Worm (Caenorhabditis elegans): ENCODE measurements around the gene sft-1.

sft-1 gene

DNA sequence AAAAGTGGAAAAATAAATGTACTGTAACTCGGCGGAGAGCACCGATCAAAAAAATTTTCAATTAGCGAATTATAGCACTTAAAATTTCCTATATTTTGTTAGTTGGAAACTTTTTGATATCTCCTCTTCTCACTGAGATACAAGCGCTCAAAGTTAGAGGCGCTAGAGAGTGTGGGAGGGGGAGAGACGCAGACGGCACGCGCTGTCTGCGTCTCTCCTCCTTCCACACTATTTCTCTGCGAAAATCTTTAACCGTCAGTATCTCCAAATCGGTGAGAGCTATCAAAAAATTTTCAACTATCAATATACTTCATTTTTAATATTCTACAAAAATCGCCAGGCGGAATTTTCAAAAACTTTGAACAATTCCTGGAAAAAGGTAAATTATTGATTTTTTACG lies 19.7 kb upstream of the sft-1 start:
- no peak for TF ChIP-seq C34F6.9 (tag; optimal IDR thresholded peaks at IDR 0.05)
- TF ChIP-seq skn-1 (tag; optimal IDR thresholded peaks at IDR 0.05) = no peak
- no peak for TF ChIP-seq ceh-82 (tag; optimal IDR thresholded peaks at IDR 0.05)
- TF ChIP-seq elt-3 (tag; optimal IDR thresholded peaks at IDR 0.05) = no peak
- no peak for TF ChIP-seq sma-3 (GFP tag; optimal IDR thresholded peaks at IDR 0.05)
- no peak for TF ChIP-seq nhr-12 (tag; optimal IDR thresholded peaks at IDR 0.05)
- no peak for TF ChIP-seq zag-1 (tag; optimal IDR thresholded peaks at IDR 0.05)
- no peak for TF ChIP-seq aly-2 (tag; optimal IDR thresholded peaks at IDR 0.05)
- TF ChIP-seq R02D3.7 (tag; optimal IDR thresholded peaks at IDR 0.05) = no peak
- no peak for TF ChIP-seq nhr-25 (tag; optimal IDR thresholded peaks at IDR 0.05)
- TF ChIP-seq nhr-6 (tag; optimal IDR thresholded peaks at IDR 0.05) = no peak
- TF ChIP-seq unc-62 (GFP tag; optimal IDR thresholded peaks at IDR 0.05) = no peak
- no peak for TF ChIP-seq ZK546.5 (tag; optimal IDR thresholded peaks at IDR 0.05)
- no peak for TF ChIP-seq unc-55 (GFP tag; optimal IDR thresholded peaks at IDR 0.05)
- no peak for TF ChIP-seq nhr-237 (tag; optimal IDR thresholded peaks at IDR 0.05)
- no peak for TF ChIP-seq mbf-1 (tag; optimal IDR thresholded peaks at IDR 0.05)
- no peak for TF ChIP-seq sma-9 (GFP tag; optimal IDR thresholded peaks at IDR 0.05)
- TF ChIP-seq sma-9 (tag; optimal IDR thresholded peaks at IDR 0.05) = no peak

DNA sequence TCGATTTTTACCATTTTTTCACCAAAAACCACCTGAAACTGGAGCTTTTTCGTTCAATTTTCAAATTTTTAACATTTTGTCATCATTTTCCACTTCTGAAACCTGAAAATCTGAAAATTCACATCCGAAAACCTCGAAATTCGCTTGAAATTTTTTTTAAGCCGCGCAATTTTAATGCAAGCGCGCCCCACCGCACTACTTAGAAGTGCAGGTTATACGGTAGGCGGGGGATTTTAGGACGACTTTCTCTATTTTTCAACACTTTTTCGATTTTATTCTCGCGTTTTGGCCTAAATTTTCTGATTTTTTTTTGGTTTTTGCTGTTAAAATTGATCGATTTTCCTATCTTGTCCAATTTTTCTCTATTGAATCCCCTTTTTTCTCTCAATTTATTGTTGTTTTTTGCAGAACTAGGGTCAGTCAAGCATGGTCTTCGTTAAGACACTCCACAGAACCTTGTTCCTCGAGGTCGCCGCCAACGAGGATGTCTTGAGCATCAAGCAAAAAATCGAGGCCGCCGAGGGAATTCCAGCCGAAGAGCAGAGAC lies 18.5 kb upstream of the sft-1 start, which contains the start of gene ubl-1:
ubl-1 (plus strand) TSS at position 402 of the 547 bp plus-strand sequence.
- TF ChIP-seq skn-1 (tag; optimal IDR thresholded peaks at IDR 0.05) = no peak
- TF ChIP-seq ceh-16 (tag; optimal IDR thresholded peaks at IDR 0.05) = peak; percentile 55
- TF ChIP-seq crh-2 (tag; optimal IDR thresholded peaks at IDR 0.05) = peak; percentile 85
- peak; percentile 93 for TF ChIP-seq C34F6.9 (tag; optimal IDR thresholded peaks at IDR 0.05)
- TF ChIP-seq sem-4 (tag; optimal IDR thresholded peaks at IDR 0.05) = peak; percentile 40
- TF ChIP-seq mab-5 (tag; optimal IDR thresholded peaks at IDR 0.05) = peak; percentile 25
- TF ChIP-seq elt-3 (tag; optimal IDR thresholded peaks at IDR 0.05) = no peak
- TF ChIP-seq elt-1 (tag; optimal IDR thresholded peaks at IDR 0.05) = no peak
- peak; percentile 82 for TF ChIP-seq lin-11 (tag; optimal IDR thresholded peaks at IDR 0.05)
- peak; percentile 51 for TF ChIP-seq nhr-6 (tag; optimal IDR thresholded peaks at IDR 0.05)
- peak; percentile 79 for TF ChIP-seq blmp-1 (tag; optimal IDR thresholded peaks at IDR 0.05; ENCODE audit: insufficient read depth)
- peak; percentile 49 for TF ChIP-seq snpc-4 (tag; optimal IDR thresholded peaks at IDR 0.05)
- no peak for TF ChIP-seq mbf-1 (tag; optimal IDR thresholded peaks at IDR 0.05)
- peak; percentile 35 for TF ChIP-seq nhr-77 (tag; optimal IDR thresholded peaks at IDR 0.05)
- peak; percentile 16 for TF ChIP-seq R02D3.7 (tag; optimal IDR thresholded peaks at IDR 0.05)
- peak; percentile 17 for TF ChIP-seq nhr-237 (tag; optimal IDR thresholded peaks at IDR 0.05)
- no peak for TF ChIP-seq peb-1 (tag; optimal IDR thresholded peaks at IDR 0.05)
- peak; percentile 74 for TF ChIP-seq sma-3 (GFP tag; optimal IDR thresholded peaks at IDR 0.05)
- no peak for TF ChIP-seq unc-39 (tag; optimal IDR thresholded peaks at IDR 0.05)
- TF ChIP-seq lin-13 (GFP tag; optimal IDR thresholded peaks at IDR 0.05) = peak; percentile 95
- no peak for TF ChIP-seq unc-62 (GFP tag; optimal IDR thresholded peaks at IDR 0.05)
- no peak for TF ChIP-seq aly-2 (tag; optimal IDR thresholded peaks at IDR 0.05)
- no peak for TF ChIP-seq mdl-1 (tag; optimal IDR thresholded peaks at IDR 0.05)
- TF ChIP-seq alr-1 (tag; optimal IDR thresholded peaks at IDR 0.05) = no peak
- TF ChIP-seq ama-1 (optimal IDR thresholded peaks at IDR 0.05) = peak; percentile 75
- peak; percentile 97 for TF ChIP-seq unc-55 (GFP tag; optimal IDR thresholded peaks at IDR 0.05)
- TF ChIP-seq sma-9 (GFP tag; optimal IDR thresholded peaks at IDR 0.05) = no peak
- no peak for TF ChIP-seq sma-9 (tag; optimal IDR thresholded peaks at IDR 0.05)
- TF ChIP-seq ztf-11 (tag; optimal IDR thresholded peaks at IDR 0.05) = no peak
- no peak for TF ChIP-seq dmd-4 (tag; optimal IDR thresholded peaks at IDR 0.05)
- no peak for TF ChIP-seq zag-1 (tag; optimal IDR thresholded peaks at IDR 0.05)
- peak; percentile 63 for TF ChIP-seq ztf-4 (tag; optimal IDR thresholded peaks at IDR 0.05)
- peak; percentile 95 to 99 for TF ChIP-seq lsy-2 (tag; optimal IDR thresholded peaks at IDR 0.05)
- TF ChIP-seq nhr-129 (tag; optimal IDR thresholded peaks at IDR 0.05) = peak; percentile 89
- peak; percentile 97 for TF ChIP-seq ZK546.5 (tag; optimal IDR thresholded peaks at IDR 0.05)
- no peak for TF ChIP-seq Y55F3AM.14 (GFP tag; optimal IDR thresholded peaks at IDR 0.05)
- TF ChIP-seq F13H6.1 (tag; optimal IDR thresholded peaks at IDR 0.05) = peak; percentile 70
- TF ChIP-seq ceh-82 (tag; optimal IDR thresholded peaks at IDR 0.05) = peak; percentile 34
- TF ChIP-seq nhr-10 (tag; optimal IDR thresholded peaks at IDR 0.05) = peak; percentile 32
- TF ChIP-seq egl-27 (tag; optimal IDR thresholded peaks at IDR 0.05) = peak; percentile 60
- TF ChIP-seq nhr-23 (tag; optimal IDR thresholded peaks at IDR 0.05) = no peak
- no peak for TF ChIP-seq lin-39 (tag; optimal IDR thresholded peaks at IDR 0.05)
- TF ChIP-seq ztf-1 (GFP tag; conservative IDR thresholded peaks at IDR 0.05) = no peak
- TF ChIP-seq nhr-11 (tag; optimal IDR thresholded peaks at IDR 0.05) = no peak
- peak; percentile 86 for TF ChIP-seq gmeb-1 (tag; optimal IDR thresholded peaks at IDR 0.05)
- peak; percentile 75 for TF ChIP-seq nhr-21 (tag; optimal IDR thresholded peaks at IDR 0.05)
- TF ChIP-seq nhr-25 (tag; optimal IDR thresholded peaks at IDR 0.05) = peak; percentile 87
- TF ChIP-seq fos-1 (tag; optimal IDR thresholded peaks at IDR 0.05) = peak; percentile 77
- no peak for TF ChIP-seq nhr-12 (tag; optimal IDR thresholded peaks at IDR 0.05)
